Fruit fly (Drosophila melanogaster) whole organism, prepupa: Measurements from ENCODE around the gene CG5282.

Source experiments
- Blimp-1 ChIP-seq: fragments of 200-800 bp; sonication (Bioruptor generic); optimal IDR thresholded peaks from 3 replicates; lab custom pipeline; 2017; ENCODE audit warnings: missing biosample characterization, missing genetic modification characterization, mild to moderate bottlenecking, moderate library complexity, missing genetic modification reagents
- CG10631 ChIP-seq: fragments of 200-800 bp; sonication (Bioruptor generic); optimal IDR thresholded peaks from 2 replicates; lab custom pipeline; 2016; ENCODE audit warnings: missing biosample characterization, missing genetic modification characterization
- CG10669 ChIP-seq: fragments of 200-800 bp; sonication (Bioruptor generic); optimal IDR thresholded peaks from 3 replicates; lab custom pipeline; 2018; ENCODE audit warnings: missing biosample characterization, mild to moderate bottlenecking, missing genetic modification characterization, moderate library complexity
- CG11294 ChIP-seq: fragments of 200-800 bp; sonication (Bioruptor generic); IDR thresholded peaks from 2 replicates; pipeline ENCODE4 v1.3.6; 2022; ENCODE audit warnings: missing biosample characterization, missing genetic modification characterization
- CG11902 ChIP-seq: fragments of 200-800 bp; sonication (Bioruptor generic); optimal IDR thresholded peaks from 3 replicates; lab custom pipeline; 2016; ENCODE audit warnings: missing biosample characterization, missing genetic modification characterization
- CG15336 ChIP-seq: fragments of 200-800 bp; sonication (Bioruptor generic); IDR thresholded peaks from 2 replicates; pipeline ENCODE4 v1.3.6; 2022; ENCODE audit warnings: missing biosample characterization, missing genetic modification characterization
- CG1621 ChIP-seq: fragments of 200-800 bp; sonication (Bioruptor generic); optimal IDR thresholded peaks from 3 replicates; lab custom pipeline; 2018; ENCODE audit warnings: missing biosample characterization, mild to moderate bottlenecking, missing genetic modification characterization
- CG16779 ChIP-seq: fragments of 200-800 bp; sonication (Bioruptor generic); optimal IDR thresholded peaks from 3 replicates; lab custom pipeline; 2017; ENCODE audit warnings: missing biosample characterization, mild to moderate bottlenecking, missing genetic modification characterization
- CG3032 ChIP-seq: fragments of 200-800 bp; optimal IDR thresholded peaks from 2 replicates; lab custom pipeline; 2019; ENCODE audit warnings: missing biosample characterization, mild to moderate bottlenecking, missing genetic modification characterization, moderate library complexity
- CG31627 ChIP-seq: fragments of 200-800 bp; sonication (Bioruptor generic); optimal IDR thresholded peaks from 3 replicates; lab custom pipeline; 2016; ENCODE audit warnings: missing biosample characterization, missing genetic modification characterization
- CG32006 ChIP-seq: fragments of 200-800 bp; sonication (Bioruptor generic); optimal IDR thresholded peaks from 3 replicates; lab custom pipeline; 2017; ENCODE audit warnings: missing biosample characterization, mild to moderate bottlenecking, missing genetic modification characterization
- CG3919 ChIP-seq: fragments of 200-800 bp; sonication (Bioruptor generic); optimal IDR thresholded peaks from 3 replicates; lab custom pipeline; 2016; ENCODE audit warnings: missing biosample characterization, missing genetic modification characterization
- CG4318 ChIP-seq: fragments of 200-800 bp; sonication (Bioruptor generic); optimal IDR thresholded peaks from 3 replicates; lab custom pipeline; 2017; ENCODE audit warnings: missing biosample characterization, mild to moderate bottlenecking, missing genetic modification characterization
- CG6163 ChIP-seq: fragments of 200-800 bp; sonication (Bioruptor generic); IDR thresholded peaks from 3 replicates; pipeline ENCODE4 v1.3.6; 2022; ENCODE audit warnings: missing biosample characterization, missing genetic modification characterization
- CG6808 ChIP-seq: fragments of 200-800 bp; sonication (Bioruptor generic); optimal IDR thresholded peaks from 3 replicates; lab custom pipeline; 2017; ENCODE audit warnings: missing biosample characterization, missing genetic modification characterization, mild to moderate bottlenecking, moderate library complexity, missing genetic modification reagents
- CG6854 ChIP-seq: fragments of 200-800 bp; sonication (Bioruptor generic); optimal IDR thresholded peaks from 2 replicates; lab custom pipeline; 2017; ENCODE audit warnings: missing biosample characterization, mild to moderate bottlenecking, missing genetic modification characterization
- CG7368 ChIP-seq: fragments of 200-800 bp; sonication (Bioruptor generic); optimal IDR thresholded peaks from 3 replicates; lab custom pipeline; 2016; ENCODE audit warnings: missing biosample characterization, missing genetic modification characterization
- CG8119 ChIP-seq: fragments of 200-800 bp; sonication (Bioruptor generic); IDR thresholded peaks from 3 replicates; pipeline ENCODE4 v1.3.6; 2022; ENCODE audit warnings: missing biosample characterization, missing genetic modification characterization
- CG8319 ChIP-seq: fragments of 200-800 bp; sonication (Bioruptor generic); optimal IDR thresholded peaks from 3 replicates; lab custom pipeline; 2016; ENCODE audit warnings: missing biosample characterization, missing genetic modification characterization
- CG8632 ChIP-seq: fragments of 200-800 bp; sonication (Bioruptor generic); optimal IDR thresholded peaks from 3 replicates; lab custom pipeline; 2016; ENCODE audit warnings: missing biosample characterization, missing genetic modification characterization
- CG9139 ChIP-seq: fragments of 200-800 bp; sonication (Bioruptor generic); optimal IDR thresholded peaks from 3 replicates; lab custom pipeline; 2017; ENCODE audit warnings: missing biosample characterization, mild to moderate bottlenecking, missing genetic modification characterization
- Eip75B ChIP-seq: fragments of 200-800 bp; sonication (Bioruptor generic); optimal IDR thresholded peaks from 3 replicates; lab custom pipeline; 2016; ENCODE audit warnings: missing biosample characterization, missing genetic modification characterization
- Eip78C ChIP-seq: fragments of 200-800 bp; sonication (Bioruptor generic); peaks from one replicate; lab custom pipeline; 2016; ENCODE audit warnings: missing biosample characterization, missing genetic modification characterization
- Eip93F ChIP-seq: fragments of 200-800 bp; sonication (Bioruptor generic); optimal IDR thresholded peaks from 2 replicates; lab custom pipeline; 2016; ENCODE audit warnings: missing biosample characterization, mild to moderate bottlenecking, missing genetic modification characterization
- Ets21C ChIP-seq: fragments of 200-800 bp; sonication (Bioruptor generic); optimal IDR thresholded peaks from 3 replicates; lab custom pipeline; 2016; ENCODE audit warnings: missing biosample characterization, missing genetic modification characterization
- Ets96B ChIP-seq: fragments of 200-800 bp; optimal IDR thresholded peaks from 2 replicates; lab custom pipeline; 2019; ENCODE audit warnings: missing biosample characterization, mild to moderate bottlenecking, missing genetic modification characterization, moderate library complexity
- Gug ChIP-seq: fragments of 200-800 bp; sonication (Bioruptor generic); IDR thresholded peaks from 2 replicates; pipeline ENCODE4 v1.3.6; 2022; ENCODE audit warnings: missing biosample characterization, missing genetic modification characterization
- Hr38 ChIP-seq: sonication (Bioruptor generic); optimal IDR thresholded peaks from 2 replicates; lab custom pipeline; 2016; ENCODE audit warnings: missing biosample characterization, missing genetic modification characterization
- Hr39 ChIP-seq: fragments of 200-800 bp; sonication (Bioruptor generic); optimal IDR thresholded peaks from 2 replicates; lab custom pipeline; 2016; ENCODE audit warnings: missing biosample characterization, missing genetic modification characterization
- Hr4 ChIP-seq: fragments of 200-800 bp; sonication (Bioruptor generic); optimal IDR thresholded peaks from 3 replicates; lab custom pipeline; 2016; ENCODE audit warnings: missing biosample characterization, missing genetic modification characterization
- Lpt ChIP-seq: fragments of 200-800 bp; sonication (Bioruptor generic); optimal IDR thresholded peaks from 3 replicates; lab custom pipeline; 2016; ENCODE audit warnings: missing biosample characterization, missing genetic modification characterization
- Met ChIP-seq: fragments of 200-800 bp; sonication (Bioruptor generic); optimal IDR thresholded peaks from 3 replicates; lab custom pipeline; 2016; ENCODE audit warnings: missing biosample characterization, missing genetic modification characterization
- OdsH ChIP-seq: fragments of 200-800 bp; sonication (Bioruptor generic); optimal IDR thresholded peaks from 3 replicates; lab custom pipeline; 2016; ENCODE audit warnings: missing biosample characterization, missing genetic modification characterization
- Smox ChIP-seq: fragments of 200-800 bp; sonication (Bioruptor generic); optimal IDR thresholded peaks from 3 replicates; lab custom pipeline; 2016; ENCODE audit warnings: missing biosample characterization, missing genetic modification characterization
- Sox102F ChIP-seq: fragments of 200-800 bp; sonication (Bioruptor generic); optimal IDR thresholded peaks from 2 replicates; lab custom pipeline; 2016; ENCODE audit warnings: missing biosample characterization, mild to moderate bottlenecking, missing genetic modification characterization
- achi ChIP-seq: fragments of 200-800 bp; sonication (Bioruptor generic); optimal IDR thresholded peaks from 3 replicates; lab custom pipeline; 2016; ENCODE audit warnings: missing biosample characterization, missing genetic modification characterization
- acj6 ChIP-seq: fragments of 200-800 bp; sonication (Bioruptor generic); optimal IDR thresholded peaks from 3 replicates; lab custom pipeline; 2016; ENCODE audit warnings: missing biosample characterization, missing genetic modification characterization
- cyc ChIP-seq: fragments of 200-800 bp; sonication (Bioruptor generic); optimal IDR thresholded peaks from 3 replicates; lab custom pipeline; 2016; ENCODE audit warnings: missing biosample characterization, missing genetic modification characterization
- dac ChIP-seq: fragments of 200-800 bp; sonication (Bioruptor generic); optimal IDR thresholded peaks from 2 replicates; lab custom pipeline; 2017; ENCODE audit warnings: missing biosample characterization, mild to moderate bottlenecking, missing genetic modification characterization
- dsx ChIP-seq: fragments of 200-800 bp; optimal IDR thresholded peaks from 3 replicates; lab custom pipeline; 2019; ENCODE audit warnings: missing biosample characterization, mild to moderate bottlenecking, missing genetic modification characterization, moderate library complexity; ENCODE audit not compliant: poor library complexity, severe bottlenecking
- eg ChIP-seq: fragments of 200-800 bp; sonication (Bioruptor generic); IDR thresholded peaks from 3 replicates; pipeline ENCODE4 v1.3.6; 2022; ENCODE audit warnings: missing biosample characterization, missing genetic modification characterization
- esn ChIP-seq: fragments of 200-800 bp; sonication (Bioruptor generic); optimal IDR thresholded peaks from 2 replicates; lab custom pipeline; 2016; ENCODE audit warnings: missing biosample characterization, mild to moderate bottlenecking, missing genetic modification characterization, moderate library complexity
- fd59A ChIP-seq: fragments of 200-800 bp; sonication (Bioruptor generic); optimal IDR thresholded peaks from 2 replicates; lab custom pipeline; 2017; ENCODE audit warnings: missing biosample characterization, mild to moderate bottlenecking, missing genetic modification characterization, missing genetic modification reagents
- fd85E ChIP-seq: fragments of 200-800 bp; sonication (Bioruptor generic); optimal IDR thresholded peaks from 3 replicates; lab custom pipeline; 2016; ENCODE audit warnings: missing biosample characterization, missing genetic modification characterization
- fkh ChIP-seq: fragments of 200-800 bp; sonication (Bioruptor generic); optimal IDR thresholded peaks from 3 replicates; lab custom pipeline; 2017; ENCODE audit warnings: missing biosample characterization, mild to moderate bottlenecking, missing genetic modification characterization, moderate library complexity
- lz ChIP-seq: fragments of 200-800 bp; sonication (Bioruptor generic); optimal IDR thresholded peaks from 3 replicates; lab custom pipeline; 2016; ENCODE audit warnings: missing biosample characterization, missing genetic modification characterization
- net ChIP-seq: fragments of 200-800 bp; sonication (Bioruptor generic); optimal IDR thresholded peaks from 3 replicates; lab custom pipeline; 2016; ENCODE audit warnings: missing biosample characterization, missing genetic modification characterization
- salr ChIP-seq, 2 experiments: fragments of 200-800 bp; sonication (Bioruptor generic); optimal IDR thresholded peaks; 3 replicates each; lab custom pipeline; 2016 to 2018; ENCODE audit warnings: missing biosample characterization in 2 of 2, missing genetic modification characterization in 2 of 2, mild to moderate bottlenecking in 1 of 2
- spab ChIP-seq: fragments of 200-800 bp; sonication (Bioruptor generic); optimal IDR thresholded peaks from 2 replicates; lab custom pipeline; 2017; ENCODE audit warnings: missing biosample characterization, mild to moderate bottlenecking, missing genetic modification characterization, missing genetic modification reagents
- ss ChIP-seq, 2 experiments: fragments of 200-800 bp; sonication (Bioruptor generic); optimal IDR thresholded peaks; 2 replicates in 1 of 2; 3 replicates in 1 of 2; lab custom pipeline; 2017 to 2018; ENCODE audit warnings: mild to moderate bottlenecking in 2 of 2, missing biosample characterization in 2 of 2, missing genetic modification characterization in 2 of 2, moderate library complexity in 1 of 2
- topi ChIP-seq: fragments of 200-800 bp; sonication (Bioruptor generic); optimal IDR thresholded peaks from 3 replicates; lab custom pipeline; 2016; ENCODE audit warnings: missing biosample characterization, missing genetic modification characterization

Gene CG5282

dm6 chr3L:20441632-20442469 lies 16.0 kb upstream of the CG5282 start, which contains the start of gene CG5910:
CG5910 (plus strand) TSS chr3L:20442419.
- TF ChIP-seq Blimp-1 (GFP tag; lab: Kevin White, UChicago) (no peak), Eip75B (GFP tag; lab: Kevin White, UChicago) (no peak), CG8632 (GFP tag; lab: Kevin White, UChicago) (no peak), Ets21C (GFP tag; lab: Kevin White, UChicago) (no peak), cyc (peak; percentile 53), Sox102F (GFP tag; lab: Kevin White, UChicago) (no peak), esn (GFP tag; lab: Kevin White, UChicago) (peak; percentile 63), Eip78C (GFP tag; lab: Kevin White, UChicago) (peak; percentile 89), CG6808 (no peak), CG16779 (tag; lab: Kevin White, UChicago) (no peak), CG9139 (no peak), CG4318 (GFP tag; lab: Kevin White, UChicago) (no peak), Met (GFP tag; lab: Kevin White, UChicago) (no peak), CG10631 (no peak), lz (GFP tag; lab: Kevin White, UChicago) (peak; percentile 37), dac (GFP tag; lab: Kevin White, UChicago) (no peak), CG3032 (tag; lab: Kevin White, UChicago) (peak; percentile 86), acj6 (peak; percentile 76), dsx (GFP tag; lab: Kevin White, UChicago) (peak; percentile 82), salr (GFP tag; optimal IDR thresholded peaks at IDR 0.05; lab: Kevin White, UChicago) (no peak), CG1621 (tag; lab: Kevin White, UChicago) (no peak), CG10669 (GFP tag; lab: Kevin White, UChicago) (no peak), fd59A (peak; percentile 64), Hr39 (no peak), Lpt (GFP tag; lab: Kevin White, UChicago) (peak; percentile 52), CG11902 (GFP tag; lab: Kevin White, UChicago) (peak; percentile 37), spab (no peak), fkh (GFP tag; lab: Kevin White, UChicago) (peak; percentile 44), OdsH (GFP tag; lab: Kevin White, UChicago) (no peak), CG31627 (GFP tag; lab: Kevin White, UChicago) (peak; percentile 27), CG6163 (peak; percentile 61; the same call in 1 of the 3 replicates), net (GFP tag; lab: Kevin White, UChicago) (no peak), Smox (GFP tag; lab: Kevin White, UChicago) (no peak), ss (GFP tag; optimal IDR thresholded peaks at IDR 0.05; lab: Kevin White, UChicago) (no peak), Eip93F (no peak), Hr4 (GFP tag; lab: Kevin White, UChicago) (no peak), fd85E (GFP tag; lab: Kevin White, UChicago) (no peak), CG11294 (peak; percentile 18; the same call in 1 of the 2 replicates), topi (no peak), CG15336 (GFP tag; lab: Robert Waterston, UW) (peak; percentile 61), CG8319 (GFP tag; lab: Kevin White, UChicago) (no peak), Ets96B (tag; lab: Kevin White, UChicago) (peak; percentile 89), Gug (GFP tag; lab: Robert Waterston, UW) (no peak), CG3919 (GFP tag; lab: Kevin White, UChicago) (no peak), eg (GFP tag; lab: Robert Waterston, UW) (no peak), CG6854 (GFP tag; lab: Kevin White, UChicago) (peak; percentile 57), CG32006 (GFP tag; lab: Kevin White, UChicago) (no peak), achi (no peak), Hr38 (GFP tag; lab: Kevin White, UChicago) (no peak), CG7368 (no peak), CG8119 (GFP tag; lab: Robert Waterston, UW) (no peak)
